Worm (Caenorhabditis elegans): ENCODE data around the gene ugt-61.
A peak's percentile ranks its signal among the peaks of the same experiment; 100 is the strongest.

Gene ugt-61

ce11 chrV:4724453-4724852, 17.8 kb upstream of the ugt-61 start, which contains the start of gene F39G3.4:
Gene F39G3.4, plus strand, starts transcription at chrV:4724753.
- TF ChIP-seq flt-1 (GFP tag; IDR thresholded peaks at IDR 0.05) (no peak), med-1 (GFP tag; optimal IDR thresholded peaks at IDR 0.05; ENCODE audit: insufficient read depth) (no peak), cog-1 (tag; optimal IDR thresholded peaks at IDR 0.05) (no peak), ref-1 (GFP tag; conservative IDR thresholded peaks at IDR 0.05) (no peak), tab-1 (GFP tag; IDR thresholded peaks at IDR 0.05) (no peak), klf-2 (GFP tag; conservative IDR thresholded peaks at IDR 0.05) (no peak), ztf-29 (GFP tag; IDR thresholded peaks at IDR 0.05) (no peak), T22C8.4 (GFP tag; IDR thresholded peaks at IDR 0.05) (no peak), ztf-23 (GFP tag; IDR thresholded peaks at IDR 0.05) (no peak)

- TF ChIP-seq klf-2 (GFP tag; conservative IDR thresholded peaks at IDR 0.05) (no peak), ztf-23 (GFP tag; IDR thresholded peaks at IDR 0.05) (no peak), ref-1 (GFP tag; conservative IDR thresholded peaks at IDR 0.05) (no peak), med-1 (GFP tag; optimal IDR thresholded peaks at IDR 0.05; ENCODE audit: insufficient read depth) (no peak), flt-1 (GFP tag; IDR thresholded peaks at IDR 0.05) (no peak), cog-1 (tag; optimal IDR thresholded peaks at IDR 0.05) (no peak), T22C8.4 (GFP tag; IDR thresholded peaks at IDR 0.05) (no peak), ztf-29 (GFP tag; IDR thresholded peaks at IDR 0.05) (no peak), tab-1 (GFP tag; IDR thresholded peaks at IDR 0.05) (no peak)
These were observed 12.1 kb upstream of the ugt-61 start, which contains the start of gene tig-2 for ce11 chrV:4730075-4730474. Gene tig-2, minus strand, starts transcription at chrV:4730161.

- TF ChIP-seq tab-1 (GFP tag; IDR thresholded peaks at IDR 0.05) (peak; percentile 92), ref-1 (GFP tag; conservative IDR thresholded peaks at IDR 0.05) (peak; percentile 64; the same call in 1 of the 2 replicates), flt-1 (GFP tag; IDR thresholded peaks at IDR 0.05) (peak; percentile 92), cog-1 (tag; optimal IDR thresholded peaks at IDR 0.05) (peak; percentile 81), klf-2 (GFP tag; conservative IDR thresholded peaks at IDR 0.05) (peak; percentile 81), T22C8.4 (GFP tag; IDR thresholded peaks at IDR 0.05) (peak; percentile 85), ztf-23 (GFP tag; IDR thresholded peaks at IDR 0.05) (peak; percentile 91), med-1 (GFP tag; optimal IDR thresholded peaks at IDR 0.05; ENCODE audit: insufficient read depth) (peak; percentile 96), ztf-29 (GFP tag; IDR thresholded peaks at IDR 0.05) (peak; percentile 77)
These were observed 10.9 kb upstream of the ugt-61 start, which contains the start of gene F39G3.3 for ce11 chrV:4731154-4731961. Gene F39G3.3, plus strand, starts transcription at chrV:4731911.

- TF ChIP-seq tab-1 (GFP tag; IDR thresholded peaks at IDR 0.05) (no peak), ref-1 (GFP tag; conservative IDR thresholded peaks at IDR 0.05) (no peak), klf-2 (GFP tag; conservative IDR thresholded peaks at IDR 0.05) (no peak), cog-1 (tag; optimal IDR thresholded peaks at IDR 0.05) (no peak)
These were observed 8.3 kb upstream of the ugt-61 start for ce11 chrV:4733952-4734351.

ce11 chrV:4734608-4735007, 7.6 kb upstream of the ugt-61 start:
- no peak for TF ChIP-seq klf-2 (GFP tag; conservative IDR thresholded peaks at IDR 0.05)
- no peak for TF ChIP-seq ref-1 (GFP tag; conservative IDR thresholded peaks at IDR 0.05)
- TF ChIP-seq ztf-23 (GFP tag; IDR thresholded peaks at IDR 0.05) = no peak
- no peak for TF ChIP-seq ztf-29 (GFP tag; IDR thresholded peaks at IDR 0.05)
- TF ChIP-seq tab-1 (GFP tag; IDR thresholded peaks at IDR 0.05) = no peak
- TF ChIP-seq T22C8.4 (GFP tag; IDR thresholded peaks at IDR 0.05) = no peak
- no peak for TF ChIP-seq med-1 (GFP tag; optimal IDR thresholded peaks at IDR 0.05; ENCODE audit: insufficient read depth)
- TF ChIP-seq cog-1 (tag; optimal IDR thresholded peaks at IDR 0.05) = no peak
- TF ChIP-seq flt-1 (GFP tag; IDR thresholded peaks at IDR 0.05) = no peak

- no peak for TF ChIP-seq cog-1 (tag; optimal IDR thresholded peaks at IDR 0.05)
- TF ChIP-seq ztf-29 (GFP tag; IDR thresholded peaks at IDR 0.05) = no peak
- no peak for TF ChIP-seq klf-2 (GFP tag; conservative IDR thresholded peaks at IDR 0.05)
- no peak for TF ChIP-seq ztf-23 (GFP tag; IDR thresholded peaks at IDR 0.05)
- no peak for TF ChIP-seq ref-1 (GFP tag; conservative IDR thresholded peaks at IDR 0.05)
- TF ChIP-seq flt-1 (GFP tag; IDR thresholded peaks at IDR 0.05) = no peak
- no peak for TF ChIP-seq T22C8.4 (GFP tag; IDR thresholded peaks at IDR 0.05)
- no peak for TF ChIP-seq med-1 (GFP tag; optimal IDR thresholded peaks at IDR 0.05; ENCODE audit: insufficient read depth)
- no peak for TF ChIP-seq tab-1 (GFP tag; IDR thresholded peaks at IDR 0.05)
These were observed 4.5 kb upstream of the ugt-61 start, which contains the start of gene F39G3.2 for ce11 chrV:4737727-4738126. Gene F39G3.2, plus strand, starts transcription at chrV:4737831.

- TF ChIP-seq flt-1 (GFP tag; IDR thresholded peaks at IDR 0.05) (no peak), med-1 (GFP tag; optimal IDR thresholded peaks at IDR 0.05; ENCODE audit: insufficient read depth) (no peak), klf-2 (GFP tag; conservative IDR thresholded peaks at IDR 0.05) (no peak), ref-1 (GFP tag; conservative IDR thresholded peaks at IDR 0.05) (no peak), ztf-29 (GFP tag; IDR thresholded peaks at IDR 0.05) (no peak), cog-1 (tag; optimal IDR thresholded peaks at IDR 0.05) (no peak), tab-1 (GFP tag; IDR thresholded peaks at IDR 0.05) (no peak), ztf-23 (GFP tag; IDR thresholded peaks at IDR 0.05) (no peak), T22C8.4 (GFP tag; IDR thresholded peaks at IDR 0.05) (no peak)
These were observed 3.0 kb downstream of the ugt-61 start, which contains the start of gene C18G1.7 for ce11 chrV:4745269-4745668. Gene C18G1.7, plus strand, starts transcription at chrV:4745569.

- no peak for TF ChIP-seq ref-1 (GFP tag; conservative IDR thresholded peaks at IDR 0.05)
- TF ChIP-seq ztf-23 (GFP tag; IDR thresholded peaks at IDR 0.05) = no peak
- TF ChIP-seq T22C8.4 (GFP tag; IDR thresholded peaks at IDR 0.05) = no peak
- no peak for TF ChIP-seq flt-1 (GFP tag; IDR thresholded peaks at IDR 0.05)
- TF ChIP-seq cog-1 (tag; optimal IDR thresholded peaks at IDR 0.05) = no peak
- no peak for TF ChIP-seq ztf-29 (GFP tag; IDR thresholded peaks at IDR 0.05)
These were observed 8.1 kb downstream of the ugt-61 start, which contains the start of gene C18G1.6 for ce11 chrV:4750294-4750693. Gene C18G1.6, plus strand, starts transcription at chrV:4750594.

- TF ChIP-seq klf-2 (GFP tag; conservative IDR thresholded peaks at IDR 0.05) (no peak), ztf-29 (GFP tag; IDR thresholded peaks at IDR 0.05) (no peak), T22C8.4 (GFP tag; IDR thresholded peaks at IDR 0.05) (no peak), ref-1 (GFP tag; conservative IDR thresholded peaks at IDR 0.05) (no peak), tab-1 (GFP tag; IDR thresholded peaks at IDR 0.05) (no peak), flt-1 (GFP tag; IDR thresholded peaks at IDR 0.05) (no peak), cog-1 (tag; optimal IDR thresholded peaks at IDR 0.05) (no peak), med-1 (GFP tag; optimal IDR thresholded peaks at IDR 0.05; ENCODE audit: insufficient read depth) (no peak), ztf-23 (GFP tag; IDR thresholded peaks at IDR 0.05) (no peak)
These were observed 11.9 kb downstream of the ugt-61 start, which contains the start of gene hil-4 for ce11 chrV:4754123-4754522. Gene hil-4, plus strand, starts transcription at chrV:4754313.
